Worm (Caenorhabditis elegans) whole organism, L2 larva: ENCODE results near the gene ubh-1.

Source experiments
- C34F6.9 ChIP-seq: fragments of 150-350 bp; optimal IDR thresholded peaks from 2 replicates; lab custom pipeline; 2014; ENCODE audit warnings: missing biosample characterization, missing genetic modification characterization
- F13H6.1 ChIP-seq: sonication (generic microtip); optimal IDR thresholded peaks from 2 replicates; lab custom pipeline; 2016; ENCODE audit warnings: missing genetic modification characterization, missing compliant biosample characterization
- R02D3.7 ChIP-seq: fragments of 150-350 bp; optimal IDR thresholded peaks from 2 replicates; lab custom pipeline; 2014; ENCODE audit warnings: missing biosample characterization, missing genetic modification characterization
- Y55F3AM.14 ChIP-seq: fragments of 200-800 bp; sonication (Bioruptor generic); optimal IDR thresholded peaks from 2 replicates; lab custom pipeline; 2018; ENCODE audit warnings: mild to moderate bottlenecking, missing genetic modification characterization, missing compliant biosample characterization
- ZK546.5 ChIP-seq: sonication (generic microtip); optimal IDR thresholded peaks from 2 replicates; lab custom pipeline; 2017; ENCODE audit warnings: missing biosample characterization, missing genetic modification characterization
- alr-1 ChIP-seq: fragments of 150-350 bp; optimal IDR thresholded peaks from 2 replicates; lab custom pipeline; 2014; ENCODE audit warnings: missing biosample characterization, missing genetic modification characterization
- ama-1 ChIP-seq: fragments of 150-350 bp; optimal IDR thresholded peaks from 2 replicates; lab custom pipeline; 2018; ENCODE audit warnings: inconsistent platforms
- blmp-1 ChIP-seq: sonication (generic microtip); optimal IDR thresholded peaks from 2 replicates; lab custom pipeline; 2017; ENCODE audit warnings: missing genetic modification characterization, mild to moderate bottlenecking, missing compliant biosample characterization, antibody characterized with exemption, moderate library complexity; ENCODE audit not compliant: insufficient read depth
- ceh-16 ChIP-seq: fragments of 150-350 bp; optimal IDR thresholded peaks from 2 replicates; lab custom pipeline; 2014; ENCODE audit warnings: missing biosample characterization, missing genetic modification characterization
- crh-2 ChIP-seq: sonication (generic microtip); optimal IDR thresholded peaks from 2 replicates; lab custom pipeline; 2017; ENCODE audit warnings: missing biosample characterization, missing genetic modification characterization
- dmd-4 ChIP-seq: sonication (generic microtip); optimal IDR thresholded peaks from 2 replicates; lab custom pipeline; 2017; ENCODE audit warnings: missing biosample characterization, missing genetic modification characterization
- elt-1 ChIP-seq: fragments of 150-350 bp; optimal IDR thresholded peaks from 2 replicates; lab custom pipeline; 2014; ENCODE audit warnings: missing biosample characterization, missing genetic modification characterization
- fos-1 ChIP-seq: fragments of 150-350 bp; optimal IDR thresholded peaks from 2 replicates; lab custom pipeline; 2014; ENCODE audit warnings: missing biosample characterization, missing genetic modification characterization
- lin-13 ChIP-seq: fragments of 150-350 bp; optimal IDR thresholded peaks from 2 replicates; lab custom pipeline; 2014; ENCODE audit warnings: missing biosample characterization, missing genetic modification reagents, missing genetic modification characterization
- lin-39 ChIP-seq: fragments of 150-350 bp; optimal IDR thresholded peaks from 2 replicates; lab custom pipeline; 2014; ENCODE audit warnings: missing biosample characterization, missing genetic modification reagents, missing genetic modification characterization
- lsy-2 ChIP-seq, 2 experiments: fragments of 150-350 bp in 1 of 2; sonication (generic microtip) in 1 of 2; optimal IDR thresholded peaks; 2 replicates each; lab custom pipeline; 2014 to 2017; ENCODE audit warnings: missing biosample characterization in 2 of 2, missing genetic modification characterization in 2 of 2
- mab-5 ChIP-seq: fragments of 150-350 bp; optimal IDR thresholded peaks from 2 replicates; lab custom pipeline; 2014; ENCODE audit warnings: missing biosample characterization, missing genetic modification characterization
- mbf-1 ChIP-seq: sonication (generic microtip); optimal IDR thresholded peaks from 2 replicates; lab custom pipeline; 2017; ENCODE audit warnings: missing biosample characterization, missing genetic modification characterization
- mdl-1 ChIP-seq, 2 experiments: fragments of 150-350 bp in 1 of 2; sonication (generic microtip) in 1 of 2; optimal IDR thresholded peaks; 2 replicates each; lab custom pipeline; 2017; ENCODE audit warnings: missing biosample characterization in 2 of 2, missing genetic modification characterization in 2 of 2
- nhr-11 ChIP-seq: fragments of 150-350 bp; optimal IDR thresholded peaks from 2 replicates; lab custom pipeline; 2014; ENCODE audit warnings: missing biosample characterization, missing genetic modification characterization
- nhr-12 ChIP-seq: fragments of 150-350 bp; optimal IDR thresholded peaks from 2 replicates; lab custom pipeline; 2014; ENCODE audit warnings: missing biosample characterization, missing genetic modification characterization
- nhr-129 ChIP-seq: fragments of 150-350 bp; optimal IDR thresholded peaks from 2 replicates; lab custom pipeline; 2014; ENCODE audit warnings: missing biosample characterization, missing genetic modification characterization
- nhr-21 ChIP-seq: fragments of 150-350 bp; optimal IDR thresholded peaks from 2 replicates; lab custom pipeline; 2014; ENCODE audit warnings: missing biosample characterization, missing genetic modification characterization
- nhr-23 ChIP-seq: fragments of 150-350 bp; optimal IDR thresholded peaks from 2 replicates; lab custom pipeline; 2014; ENCODE audit warnings: missing biosample characterization, missing genetic modification reagents, missing genetic modification characterization
- nhr-25 ChIP-seq: fragments of 150-350 bp; sonication (generic microtip); optimal IDR thresholded peaks from 3 replicates; lab custom pipeline; 2014; ENCODE audit warnings: missing biosample characterization, missing genetic modification characterization
- nhr-6 ChIP-seq: fragments of 150-350 bp; optimal IDR thresholded peaks from 2 replicates; lab custom pipeline; 2014; ENCODE audit warnings: missing biosample characterization, missing genetic modification characterization
- nhr-77 ChIP-seq: fragments of 150-350 bp; optimal IDR thresholded peaks from 2 replicates; lab custom pipeline; 2014; ENCODE audit warnings: missing biosample characterization, missing genetic modification characterization
- peb-1 ChIP-seq: fragments of 150-350 bp; optimal IDR thresholded peaks from 2 replicates; lab custom pipeline; 2014; ENCODE audit warnings: missing biosample characterization, missing genetic modification characterization
- sem-4 ChIP-seq: fragments of 150-350 bp; optimal IDR thresholded peaks from 2 replicates; lab custom pipeline; 2014; ENCODE audit warnings: missing biosample characterization, missing genetic modification reagents, missing genetic modification characterization
- skn-1 ChIP-seq: sonication (generic microtip); optimal IDR thresholded peaks from 2 replicates; lab custom pipeline; 2017; ENCODE audit warnings: missing biosample characterization, missing genetic modification characterization
- sma-3 ChIP-seq: sonication (generic microtip); optimal IDR thresholded peaks from 2 replicates; lab custom pipeline; 2016; ENCODE audit warnings: missing genetic modification reagents, missing genetic modification characterization, missing compliant biosample characterization
- sma-9 ChIP-seq, 2 experiments: fragments of 150-350 bp in 1 of 2; sonication (generic microtip) in 1 of 2; optimal IDR thresholded peaks; 2 replicates each; lab custom pipeline; 2014 to 2016; ENCODE audit warnings: missing genetic modification characterization in 2 of 2, mild to moderate bottlenecking in 1 of 2, missing biosample characterization in 1 of 2, missing compliant biosample characterization in 1 of 2, missing genetic modification reagents in 1 of 2, moderate library complexity in 1 of 2
- unc-39 ChIP-seq: fragments of 150-350 bp; optimal IDR thresholded peaks from 2 replicates; lab custom pipeline; 2014; ENCODE audit warnings: missing biosample characterization, missing genetic modification characterization
- unc-55 ChIP-seq: fragments of 150-350 bp; sonication (generic microtip); optimal IDR thresholded peaks from 3 replicates; lab custom pipeline; 2014; ENCODE audit warnings: missing biosample characterization, missing genetic modification reagents, missing genetic modification characterization
- zag-1 ChIP-seq: fragments of 150-350 bp; optimal IDR thresholded peaks from 2 replicates; lab custom pipeline; 2014; ENCODE audit warnings: missing biosample characterization, missing genetic modification characterization
- ztf-1 ChIP-seq: fragments of 200-800 bp; sonication (Bioruptor generic); conservative IDR thresholded peaks from 2 replicates; pipeline ENCODE4 v1.3.6; 2022; ENCODE audit warnings: missing genetic modification characterization, missing compliant biosample characterization
- ztf-11 ChIP-seq: sonication (generic microtip); optimal IDR thresholded peaks from 2 replicates; lab custom pipeline; 2017; ENCODE audit warnings: missing biosample characterization, missing genetic modification characterization
- ztf-4 ChIP-seq: fragments of 150-350 bp; optimal IDR thresholded peaks from 2 replicates; lab custom pipeline; 2014; ENCODE audit warnings: missing biosample characterization, missing genetic modification characterization

Gene ubh-1

DNA sequence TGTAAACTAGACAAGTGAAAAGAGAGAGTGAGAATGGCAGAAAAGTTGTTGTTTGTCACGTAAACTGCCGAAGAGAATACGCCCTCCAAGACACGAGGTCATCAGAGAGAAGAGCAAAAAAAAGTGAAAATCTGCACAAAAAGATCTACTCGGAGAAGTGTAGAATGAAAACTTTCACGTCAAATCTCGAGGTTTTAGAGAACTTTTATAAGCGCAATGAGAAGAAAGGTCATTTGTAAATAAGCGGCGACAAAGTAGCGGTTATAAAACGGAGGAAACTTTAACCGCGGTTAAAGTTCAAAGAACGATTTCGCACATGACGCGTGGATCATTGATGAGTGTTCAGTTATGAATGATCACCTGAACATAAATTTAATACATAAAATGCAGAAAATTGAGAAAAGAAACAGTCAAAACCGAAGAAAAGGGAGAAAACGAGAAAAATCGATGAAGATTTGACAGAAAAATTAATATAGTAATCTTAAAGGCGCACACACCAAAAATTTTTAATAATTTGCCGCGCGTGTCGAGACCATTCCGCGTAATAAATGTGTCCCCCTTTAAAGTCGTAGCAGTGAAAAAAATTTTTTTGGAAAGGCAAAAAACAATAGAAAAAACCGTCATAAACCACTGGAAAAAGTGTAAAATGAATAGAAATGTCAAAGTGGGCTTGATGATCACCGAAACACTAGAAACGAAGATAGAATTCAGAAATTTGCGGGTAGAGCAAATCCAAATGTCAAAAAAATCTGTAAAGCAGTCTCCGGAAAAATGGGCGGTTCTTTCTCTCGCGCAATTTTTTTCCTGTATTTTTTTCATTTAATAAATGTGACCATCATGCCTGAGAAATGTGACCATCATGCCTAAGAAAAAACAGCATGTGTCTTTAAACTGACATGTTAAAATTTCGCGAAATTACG is 6.4 kb upstream of the ubh-1 start:
- TF ChIP-seq ztf-1 (GFP tag; lab: Robert Waterston, UW) (no peak), lsy-2 (tag; optimal IDR thresholded peaks at IDR 0.05; lab: Kevin White, UChicago) (peak in 1 of 2 experiments; percentile 46), fos-1 (tag; lab: Kevin White, UChicago) (peak; percentile 75), ztf-4 (tag; lab: Kevin White, UChicago) (no peak), mdl-1 (tag; optimal IDR thresholded peaks at IDR 0.05; lab: Kevin White, UChicago) (peak in 1 of 2 experiments; percentile 50), F13H6.1 (tag; lab: Kevin White, UChicago) (peak; percentile 60), ama-1 (lab: Kevin White, UChicago) (peak; percentile 16), nhr-77 (tag; lab: Kevin White, UChicago) (no peak), nhr-21 (tag; lab: Kevin White, UChicago) (peak; percentile 72), nhr-25 (peak; percentile 74), dmd-4 (no peak), blmp-1 (tag; lab: Kevin White, UChicago) (peak; percentile 96), skn-1 (tag; lab: Kevin White, UChicago) (no peak), sem-4 (tag; lab: Kevin White, UChicago) (peak; percentile 45), nhr-12 (tag; lab: Kevin White, UChicago) (no peak), peb-1 (tag; lab: Kevin White, UChicago) (no peak), sma-9 (GFP tag; optimal IDR thresholded peaks at IDR 0.05; lab: Kevin White, UChicago) (peak; percentile 89), sma-9 (tag; optimal IDR thresholded peaks at IDR 0.05; lab: Kevin White, UChicago) (no peak), ztf-11 (tag; lab: Kevin White, UChicago) (no peak), nhr-23 (tag; lab: Kevin White, UChicago) (no peak), nhr-129 (tag; lab: Kevin White, UChicago) (peak; percentile 86), nhr-6 (tag; lab: Kevin White, UChicago) (peak; percentile 32), unc-39 (tag; lab: Kevin White, UChicago) (no peak), Y55F3AM.14 (GFP tag; lab: Kevin White, UChicago) (peak; percentile 30), lin-39 (no peak), sma-3 (GFP tag; lab: Kevin White, UChicago) (peak; percentile 32), nhr-11 (no peak), crh-2 (tag; lab: Kevin White, UChicago) (peak; percentile 81), alr-1 (tag; lab: Kevin White, UChicago) (no peak), C34F6.9 (tag; lab: Kevin White, UChicago) (peak; percentile 71), elt-1 (tag; lab: Kevin White, UChicago) (no peak)

DNA sequence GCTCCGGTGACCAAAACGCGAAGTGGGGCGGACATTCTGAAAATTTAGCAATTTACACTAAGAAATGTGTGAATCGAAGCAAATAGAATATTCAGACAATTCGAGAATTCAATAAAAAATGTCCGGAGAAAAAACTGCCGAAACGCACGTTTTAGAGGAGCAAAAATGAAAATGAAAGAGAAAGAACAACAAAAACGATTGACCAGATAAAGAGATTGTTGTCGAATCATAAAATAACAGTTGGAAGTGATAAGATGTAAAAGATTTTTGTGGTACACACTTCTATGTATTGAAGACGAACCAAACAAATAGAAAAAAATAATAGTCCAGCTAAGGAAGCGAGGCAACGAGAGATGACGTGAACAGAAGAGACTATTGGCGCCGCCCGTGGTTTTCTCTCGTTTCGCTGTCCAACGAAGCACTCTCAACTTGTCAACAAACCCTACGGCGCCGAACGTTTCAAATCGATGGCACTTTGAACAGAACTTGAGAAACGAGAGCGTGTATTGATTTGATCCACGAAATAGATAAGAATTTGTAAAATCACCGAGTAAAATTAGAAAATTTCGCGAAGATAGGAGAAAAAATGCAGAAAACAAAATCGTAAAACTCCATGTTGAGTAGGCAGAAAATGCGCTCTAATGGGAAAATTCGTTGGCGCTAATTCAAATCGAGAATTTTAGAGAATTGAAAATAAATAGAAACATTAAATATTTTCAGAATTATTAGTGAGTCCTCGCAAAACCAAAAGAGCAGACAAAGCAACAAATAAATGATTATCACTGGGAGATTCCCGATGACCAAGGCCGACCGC is 5.5 kb upstream of the ubh-1 start, which contains the start of gene mdh-1:
Gene mdh-1 (minus strand): TSS at position 36 of the 814 bp plus-strand sequence.
- no peak for TF ChIP-seq zag-1 (tag; lab: Kevin White, UChicago)
- no peak for TF ChIP-seq nhr-77 (tag; lab: Kevin White, UChicago)
- TF ChIP-seq nhr-23 (tag; lab: Kevin White, UChicago) = no peak
- no peak for TF ChIP-seq elt-1 (tag; lab: Kevin White, UChicago)
- peak; percentile 67 for TF ChIP-seq unc-55
- TF ChIP-seq sma-9 (GFP tag; optimal IDR thresholded peaks at IDR 0.05; lab: Kevin White, UChicago) = peak; percentile 10
- TF ChIP-seq sma-9 (tag; optimal IDR thresholded peaks at IDR 0.05; lab: Kevin White, UChicago) = no peak
- TF ChIP-seq ceh-16 (tag; lab: Kevin White, UChicago) = no peak
- TF ChIP-seq ztf-1 (GFP tag; lab: Robert Waterston, UW) = no peak
- no peak for TF ChIP-seq sem-4 (tag; lab: Kevin White, UChicago)

DNA sequence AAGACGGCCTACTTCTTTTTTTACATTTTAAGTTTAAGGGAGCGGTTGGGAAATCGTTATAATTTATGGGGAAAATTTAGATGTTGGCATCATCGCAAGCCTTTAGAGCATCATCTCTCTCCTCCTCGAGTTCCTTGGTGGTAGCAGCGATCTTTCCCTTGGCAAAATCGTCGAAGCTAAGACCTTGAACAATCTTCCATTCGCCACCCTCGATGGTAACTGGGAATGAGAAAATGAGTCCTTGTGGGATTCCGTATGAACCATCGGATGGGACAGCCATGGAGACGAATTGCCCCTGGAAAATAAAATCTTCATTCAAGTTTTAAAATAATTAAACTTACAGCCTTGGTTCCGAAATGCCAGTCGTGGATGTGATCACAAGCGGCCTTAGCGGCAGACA is 4.1 kb upstream of the ubh-1 start:
- TF ChIP-seq zag-1 (tag; lab: Kevin White, UChicago) = no peak
- TF ChIP-seq sem-4 (tag; lab: Kevin White, UChicago) = no peak
- TF ChIP-seq mbf-1 (tag; lab: Kevin White, UChicago) = no peak
- TF ChIP-seq R02D3.7 (tag; lab: Kevin White, UChicago) = no peak
- no peak for TF ChIP-seq ztf-1 (GFP tag; lab: Robert Waterston, UW)
- no peak for TF ChIP-seq lin-13
- no peak for TF ChIP-seq ZK546.5 (tag; lab: Kevin White, UChicago)
- TF ChIP-seq nhr-23 (tag; lab: Kevin White, UChicago) = no peak
- no peak for TF ChIP-seq ztf-11 (tag; lab: Kevin White, UChicago)
- no peak for TF ChIP-seq lsy-2 (tag; optimal IDR thresholded peaks at IDR 0.05; lab: Kevin White, UChicago)
- TF ChIP-seq mab-5 (tag; lab: Kevin White, UChicago) = no peak
- TF ChIP-seq peb-1 (tag; lab: Kevin White, UChicago) = no peak
- no peak for TF ChIP-seq unc-55
- TF ChIP-seq nhr-25 = no peak
